Fruit fly (Drosophila melanogaster): Measurements from ENCODE around the gene CG5614.

CG5614 gene

DNA sequence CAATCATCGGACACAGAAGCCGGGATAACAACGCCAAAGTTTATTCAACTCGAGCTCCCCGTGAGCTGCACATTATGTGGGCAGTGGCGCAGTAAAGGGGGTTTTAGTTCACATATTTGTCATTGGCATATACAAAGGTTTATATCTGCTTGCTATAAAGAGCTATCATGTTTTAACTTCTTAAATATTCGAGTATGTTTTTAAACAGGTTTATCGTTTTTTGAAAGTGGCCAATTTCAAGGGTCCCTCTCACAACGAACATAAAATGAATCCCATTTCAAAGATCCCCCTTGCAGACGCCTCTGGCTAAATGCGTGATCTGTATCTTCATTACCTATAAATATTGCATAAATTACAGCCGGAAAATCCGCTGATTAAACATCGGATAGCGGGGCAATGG is 48.0 kb downstream of the CG5614 start (continued):
- TF ChIP-seq vfl (GFP tag; optimal IDR thresholded peaks at IDR 0.05) (no peak), CG15514 (GFP tag; optimal IDR thresholded peaks at IDR 0.05) (no peak), CG7839 (tag; optimal IDR thresholded peaks at IDR 0.05) (no peak), wor (GFP tag; IDR thresholded peaks at IDR 0.05) (no peak), lab (GFP tag; optimal IDR thresholded peaks at IDR 0.05) (peak; percentile 18), hkb (optimal IDR thresholded peaks at IDR 0.05) (no peak), hkb (GFP tag; IDR thresholded peaks at IDR 0.05) (0 out of 2 replicates have a peak, but pooled peaks have one; percentile 33), ase (GFP tag; IDR thresholded peaks at IDR 0.05) (no peak), CG43689 (GFP tag; IDR thresholded peaks at IDR 0.05) (no peak), pros (GFP tag; optimal IDR thresholded peaks at IDR 0.05) (no peak), yki (optimal IDR thresholded peaks at IDR 0.05) (no peak), CG16813 (GFP tag; IDR thresholded peaks at IDR 0.05; ENCODE audit: partially characterized antibody) (no peak), mirr (GFP tag; optimal IDR thresholded peaks at IDR 0.05) (no peak), chinmo (GFP tag; IDR thresholded peaks at IDR 0.05; ENCODE audit: partially characterized antibody) (no peak), CG1529 (GFP tag; optimal IDR thresholded peaks at IDR 0.05) (no peak), crp (GFP tag; optimal IDR thresholded peaks at IDR 0.05) (no peak), CG11560 (tag; IDR thresholded peaks at IDR 0.05) (no peak), Sox102F (GFP tag; optimal IDR thresholded peaks at IDR 0.05) (peak; percentile 51), Elba2 (GFP tag; optimal IDR thresholded peaks at IDR 0.05) (no peak), ind (GFP tag; optimal IDR thresholded peaks at IDR 0.05) (no peak), slou (GFP tag; optimal IDR thresholded peaks at IDR 0.05) (no peak), CG12071 (GFP tag; optimal IDR thresholded peaks at IDR 0.05) (no peak), Lim3 (GFP tag; IDR thresholded peaks at IDR 0.05) (no peak), chn (GFP tag; optimal IDR thresholded peaks at IDR 0.05) (no peak), Fer3 (tag; optimal IDR thresholded peaks at IDR 0.05) (no peak), gce (GFP tag; IDR thresholded peaks at IDR 0.05) (no peak), CG18011 (GFP tag; optimal IDR thresholded peaks at IDR 0.05) (no peak), hb (GFP tag; IDR thresholded peaks at IDR 0.05; ENCODE audit: partially characterized antibody) (no peak), gt (GFP tag; IDR thresholded peaks at IDR 0.05) (no peak), kah (GFP tag; optimal IDR thresholded peaks at IDR 0.05) (no peak), CG6689 (GFP tag; IDR thresholded peaks at IDR 0.05) (peak; percentile 24; the same call in 1 of the 2 replicates), Opbp (GFP tag; IDR thresholded peaks at IDR 0.05; ENCODE audit: partially characterized antibody) (no peak), Camta (GFP tag; optimal IDR thresholded peaks at IDR 0.05) (peak; percentile 16), ac (GFP tag; optimal IDR thresholded peaks at IDR 0.05) (no peak), ems (GFP tag; optimal IDR thresholded peaks at IDR 0.05) (no peak), ftz-f1 (GFP tag; optimal IDR thresholded peaks at IDR 0.05) (no peak), stwl (tag; optimal IDR thresholded peaks at IDR 0.05) (no peak), zen2 (GFP tag; IDR thresholded peaks at IDR 0.05; ENCODE audit: partially characterized antibody) (no peak), CG2678 (tag; optimal IDR thresholded peaks at IDR 0.05) (no peak), nerfin-2 (GFP tag; IDR thresholded peaks at IDR 0.05; ENCODE audit: partially characterized antibody) (no peak), CG17912 (GFP tag; optimal IDR thresholded peaks at IDR 0.05) (no peak), CG12155 (GFP tag; optimal IDR thresholded peaks at IDR 0.05) (no peak), Vsx1 (GFP tag; optimal IDR thresholded peaks at IDR 0.05) (no peak), CG15696 (tag; optimal IDR thresholded peaks at IDR 0.05) (peak; percentile 16), sr (GFP tag; IDR thresholded peaks at IDR 0.05) (no peak), Lpt (GFP tag; optimal IDR thresholded peaks at IDR 0.05) (no peak), BEAF-32 (GFP tag; optimal IDR thresholded peaks at IDR 0.05) (no peak), Spps (tag; optimal IDR thresholded peaks at IDR 0.05) (no peak), h (optimal IDR thresholded peaks at IDR 0.05) (no peak), fd96Cb (tag; optimal IDR thresholded peaks at IDR 0.05) (no peak), fd102C (GFP tag; optimal IDR thresholded peaks at IDR 0.05) (no peak), Scr (GFP tag; IDR thresholded peaks at IDR 0.05; ENCODE audit: partially characterized antibody) (no peak)

Data from whole organism, embryonic.